Worm (Caenorhabditis elegans) whole organism, L1 larva: ENCODE data around the gene hot-4.

Experiments used
- C34B4.2 ChIP-seq: sonication (generic microtip); optimal IDR thresholded peaks from 2 replicates; lab custom pipeline; 2017; ENCODE audit warnings: mild to moderate bottlenecking, missing genetic modification characterization, missing compliant biosample characterization
- F16B12.6 ChIP-seq: fragments of 150-350 bp; optimal IDR thresholded peaks from 2 replicates; lab custom pipeline; 2014; ENCODE audit warnings: missing biosample characterization, missing genetic modification characterization
- alr-1 ChIP-seq: fragments of 200-800 bp; sonication (Bioruptor generic); optimal IDR thresholded peaks from 2 replicates; lab custom pipeline; 2018; ENCODE audit warnings: borderline replicate concordance, mild to moderate bottlenecking, missing genetic modification characterization, missing compliant biosample characterization
- aly-2 ChIP-seq: fragments of 150-350 bp; optimal IDR thresholded peaks from 2 replicates; lab custom pipeline; 2014; ENCODE audit warnings: missing biosample characterization, missing genetic modification characterization
- blmp-1 ChIP-seq: fragments of 150-350 bp; optimal IDR thresholded peaks from 2 replicates; lab custom pipeline; 2014; ENCODE audit warnings: missing biosample characterization, missing genetic modification characterization
- ces-1 ChIP-seq: fragments of 150-350 bp; optimal IDR thresholded peaks from 2 replicates; lab custom pipeline; 2014; ENCODE audit warnings: missing biosample characterization, missing genetic modification reagents, missing genetic modification characterization
- dsc-1 ChIP-seq: sonication (generic microtip); optimal IDR thresholded peaks from 2 replicates; lab custom pipeline; 2016; ENCODE audit warnings: mild to moderate bottlenecking, missing genetic modification characterization, missing compliant biosample characterization
- efl-1 ChIP-seq, 4 experiments: fragments of 150-350 bp; optimal IDR thresholded peaks in 3 of 4; peaks in 1 of 4; 1 replicate in 1 of 4; 2 replicates in 3 of 4; lab custom pipeline; 2014; ENCODE audit warnings: missing biosample characterization in 2 of 4, missing genetic modification characterization in 2 of 4, missing genetic modification reagents in 2 of 4
- elt-2 ChIP-seq: sonication (generic microtip); optimal IDR thresholded peaks from 2 replicates; lab custom pipeline; 2016; ENCODE audit warnings: missing genetic modification characterization, mild to moderate bottlenecking, inconsistent platforms, missing compliant biosample characterization, missing genetic modification reagents
- ets-5 ChIP-seq: fragments of 200-800 bp; sonication (Bioruptor generic); IDR thresholded peaks from 2 replicates; pipeline ENCODE4 v1.3.6; 2022; ENCODE audit warnings: missing genetic modification characterization, missing compliant biosample characterization
- fkh-10 ChIP-seq: sonication (generic microtip); optimal IDR thresholded peaks from 2 replicates; lab custom pipeline; 2017; ENCODE audit warnings: missing biosample characterization, missing genetic modification reagents, missing genetic modification characterization
- fkh-4 ChIP-seq: sonication (generic microtip); optimal IDR thresholded peaks from 2 replicates; lab custom pipeline; 2016; ENCODE audit warnings: missing compliant biosample characterization, missing genetic modification characterization, borderline replicate concordance
- grh-1 ChIP-seq: fragments of 200-800 bp; sonication (Bioruptor generic); IDR thresholded peaks from 2 replicates; pipeline ENCODE4 v1.3.6; 2022; ENCODE audit warnings: missing genetic modification reagents, missing genetic modification characterization, missing compliant biosample characterization
- hlh-4 ChIP-seq: sonication (generic microtip); optimal IDR thresholded peaks from 2 replicates; lab custom pipeline; 2016; ENCODE audit warnings: mild to moderate bottlenecking, missing genetic modification characterization, missing compliant biosample characterization
- irx-1 ChIP-seq: sonication (generic microtip); optimal IDR thresholded peaks from 2 replicates; lab custom pipeline; 2016; ENCODE audit warnings: missing genetic modification characterization, missing compliant biosample characterization
- lin-13 ChIP-seq: fragments of 150-350 bp; optimal IDR thresholded peaks from 2 replicates; lab custom pipeline; 2014; ENCODE audit warnings: missing biosample characterization, missing genetic modification reagents, missing genetic modification characterization
- lin-14 ChIP-seq: fragments of 200-800 bp; sonication (Bioruptor generic); optimal IDR thresholded peaks from 2 replicates; lab custom pipeline; 2018; ENCODE audit warnings: mild to moderate bottlenecking, missing genetic modification characterization, moderate library complexity, missing compliant biosample characterization
- lin-15B ChIP-seq: fragments of 150-350 bp; sonication (generic microtip); optimal IDR thresholded peaks from 3 replicates; lab custom pipeline; 2014; ENCODE audit warnings: missing biosample characterization, missing genetic modification characterization
- lin-35 ChIP-seq, 2 experiments: fragments of 150-350 bp; optimal IDR thresholded peaks; 2 replicates each; lab custom pipeline; 2014; ENCODE audit warnings: missing biosample characterization in 2 of 2, missing genetic modification characterization in 2 of 2, missing genetic modification reagents in 2 of 2
- lin-39 ChIP-seq: fragments of 150-350 bp; optimal IDR thresholded peaks from 2 replicates; lab custom pipeline; 2014; ENCODE audit warnings: missing biosample characterization, missing genetic modification reagents, missing genetic modification characterization
- lir-3 ChIP-seq: sonication (generic microtip); optimal IDR thresholded peaks from 2 replicates; lab custom pipeline; 2016; ENCODE audit warnings: mild to moderate bottlenecking, missing genetic modification characterization, moderate library complexity, missing compliant biosample characterization; ENCODE audit not compliant: poor library complexity
- mab-9 ChIP-seq: fragments of 200-800 bp; sonication (Bioruptor generic); IDR thresholded peaks from 2 replicates; pipeline ENCODE4 v1.3.6; 2022; ENCODE audit warnings: missing genetic modification reagents, missing genetic modification characterization, missing compliant biosample characterization
- mef-2 ChIP-seq: fragments of 150-350 bp; optimal IDR thresholded peaks from 2 replicates; lab custom pipeline; 2014; ENCODE audit warnings: missing biosample characterization, missing genetic modification characterization
- mep-1 ChIP-seq: fragments of 150-350 bp; optimal IDR thresholded peaks from 2 replicates; lab custom pipeline; 2014; ENCODE audit warnings: missing biosample characterization, missing genetic modification characterization
- nhr-19 ChIP-seq: fragments of 200-800 bp; sonication (Bioruptor generic); conservative IDR thresholded peaks from 2 replicates; pipeline ENCODE4 v1.3.6; 2022; ENCODE audit warnings: missing genetic modification characterization, missing compliant biosample characterization
- nhr-28 ChIP-seq: fragments of 150-350 bp; optimal IDR thresholded peaks from 2 replicates; lab custom pipeline; 2014; ENCODE audit warnings: missing biosample characterization, missing genetic modification characterization
- nhr-47 ChIP-seq: sonication (generic microtip); optimal IDR thresholded peaks from 2 replicates; lab custom pipeline; 2016; ENCODE audit warnings: mild to moderate bottlenecking, missing genetic modification characterization, moderate library complexity, missing compliant biosample characterization
- nhr-71 ChIP-seq: sonication (generic microtip); optimal IDR thresholded peaks from 2 replicates; lab custom pipeline; 2016; ENCODE audit warnings: mild to moderate bottlenecking, missing genetic modification characterization, moderate library complexity, missing compliant biosample characterization
- nhr-85 ChIP-seq: sonication (generic microtip); peaks from one replicate; lab custom pipeline; 2016; ENCODE audit warnings: missing genetic modification characterization, inconsistent platforms, missing compliant biosample characterization
- nhr-90 ChIP-seq: sonication (generic microtip); optimal IDR thresholded peaks from 2 replicates; lab custom pipeline; 2016; ENCODE audit warnings: mild to moderate bottlenecking, missing genetic modification characterization, missing compliant biosample characterization; ENCODE audit not compliant: poor library complexity
- pag-3 ChIP-seq: sonication (generic microtip); optimal IDR thresholded peaks from 2 replicates; lab custom pipeline; 2017; ENCODE audit warnings: missing genetic modification characterization, mild to moderate bottlenecking, missing compliant biosample characterization, antibody characterized with exemption, borderline replicate concordance; ENCODE audit not compliant: insufficient read depth
- skn-1 ChIP-seq: fragments of 150-350 bp; optimal IDR thresholded peaks from 2 replicates; lab custom pipeline; 2014; ENCODE audit warnings: missing biosample characterization, missing genetic modification characterization
- snpc-4 ChIP-seq: fragments of 150-350 bp; optimal IDR thresholded peaks from 2 replicates; lab custom pipeline; 2014; ENCODE audit warnings: missing biosample characterization, missing genetic modification characterization
- sptf-1 ChIP-seq: fragments of 150-350 bp; optimal IDR thresholded peaks from 2 replicates; lab custom pipeline; 2014; ENCODE audit warnings: missing biosample characterization, missing genetic modification characterization
- sup-37 ChIP-seq: fragments of 200-800 bp; sonication (Bioruptor generic); optimal IDR thresholded peaks from 2 replicates; lab custom pipeline; 2018; ENCODE audit warnings: mild to moderate bottlenecking, missing genetic modification characterization, missing compliant biosample characterization
- swsn-7 ChIP-seq: sonication (generic microtip); optimal IDR thresholded peaks from 2 replicates; lab custom pipeline; 2016; ENCODE audit warnings: missing genetic modification characterization, missing compliant biosample characterization
- tlp-1 ChIP-seq: fragments of 150-350 bp; optimal IDR thresholded peaks from 2 replicates; lab custom pipeline; 2014; ENCODE audit warnings: missing biosample characterization, missing genetic modification characterization
- unc-98 ChIP-seq: fragments of 200-800 bp; sonication (Bioruptor generic); IDR thresholded peaks from 2 replicates; pipeline ENCODE4 v1.3.6; 2022; ENCODE audit warnings: missing genetic modification characterization, missing compliant biosample characterization
- zag-1 ChIP-seq: fragments of 150-350 bp; optimal IDR thresholded peaks from 2 replicates; lab custom pipeline; 2014; ENCODE audit warnings: missing biosample characterization, missing genetic modification characterization
- zip-4 ChIP-seq: fragments of 200-800 bp; sonication (Bioruptor generic); optimal IDR thresholded peaks from 2 replicates; lab custom pipeline; 2018; ENCODE audit warnings: mild to moderate bottlenecking, missing genetic modification characterization, moderate library complexity, missing compliant biosample characterization
- ztf-11 ChIP-seq, 2 experiments: sonication (generic microtip); optimal IDR thresholded peaks; 2 replicates each; lab custom pipeline; 2016 to 2017; ENCODE audit warnings: missing genetic modification characterization in 2 of 2, missing biosample characterization in 1 of 2, missing compliant biosample characterization in 1 of 2

The hot-4 gene

ce11 chrIII:6183118-6183517, 34.1 kb upstream of the hot-4 start, which contains the start of gene nas-28:
nas-28 (minus strand) TSS chrIII:6183218.
- TF ChIP-seq blmp-1 (tag; lab: Kevin White, UChicago) (no peak), F16B12.6 (no peak), C34B4.2 (no peak), unc-98 (GFP tag; lab: Robert Waterston, UW) (no peak)

- TF ChIP-seq zag-1 (tag; lab: Kevin White, UChicago) (no peak), ces-1 (GFP tag; lab: Kevin White, UChicago) (no peak), elt-2 (no peak), irx-1 (tag; lab: Kevin White, UChicago) (no peak), skn-1 (tag; lab: Kevin White, UChicago) (no peak), snpc-4 (tag; lab: Kevin White, UChicago) (no peak), sup-37 (GFP tag; lab: Kevin White, UChicago) (no peak), lir-3 (no peak), blmp-1 (tag; lab: Kevin White, UChicago) (no peak), grh-1 (GFP tag; lab: Robert Waterston, UW) (no peak), fkh-4 (tag; lab: Kevin White, UChicago) (no peak), nhr-28 (tag; lab: Kevin White, UChicago) (no peak), lin-35 (GFP tag; optimal IDR thresholded peaks at IDR 0.05; lab: Kevin White, UChicago) (no peak), alr-1 (tag; lab: Kevin White, UChicago) (no peak), swsn-7 (tag; lab: Kevin White, UChicago) (no peak), ets-5 (GFP tag; lab: Robert Waterston, UW) (no peak), lin-13 (GFP tag; lab: Kevin White, UChicago) (no peak), unc-98 (GFP tag; lab: Robert Waterston, UW) (no peak), lin-39 (no peak)
Measured at ce11 chrIII:6190810-6191209, 26.4 kb upstream of the hot-4 start, which contains the start of gene C23G10.5. C23G10.5 (plus strand) TSS chrIII:6191110.

- TF ChIP-seq pag-3 (tag; lab: Kevin White, UChicago), result no peak
- TF ChIP-seq hlh-4, result no peak
- TF ChIP-seq snpc-4 (tag; lab: Kevin White, UChicago), result no peak
- TF ChIP-seq ztf-11 (tag; optimal IDR thresholded peaks at IDR 0.05; lab: Kevin White, UChicago), result no peak
- TF ChIP-seq, all 84 proteins: peak for 0
Measured at ce11 chrIII:6194480-6194879, 22.7 kb upstream of the hot-4 start, which contains the start of gene ugt-66. ugt-66 (minus strand) TSS chrIII:6194580.

DNA sequence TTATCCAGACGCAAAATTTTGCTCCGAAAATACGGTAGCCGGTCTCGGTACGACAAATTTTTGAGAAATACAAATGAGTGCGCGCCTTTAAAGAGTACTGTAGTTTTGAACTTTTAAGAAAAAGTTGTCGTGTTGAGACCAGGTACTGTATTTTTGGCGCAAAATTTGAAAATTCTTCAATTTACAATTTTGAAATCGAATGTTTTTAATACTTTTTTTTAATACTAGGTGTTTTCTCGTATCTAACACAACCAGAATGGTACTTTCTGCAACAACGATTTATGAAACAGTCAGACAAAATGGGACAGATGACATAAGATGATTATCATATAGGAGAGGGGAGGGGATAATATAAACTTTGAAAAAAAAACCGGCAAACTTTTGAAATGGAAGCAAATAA, 21.5 kb upstream of the hot-4 start:
- TF ChIP-seq lin-13 (GFP tag; lab: Kevin White, UChicago), result no peak
- no peak for TF ChIP-seq hlh-4
- TF ChIP-seq efl-1 (optimal IDR thresholded peaks at IDR 0.05; lab: Kevin White, UChicago), result no peak
- TF ChIP-seq efl-1 (GFP tag; optimal IDR thresholded peaks at IDR 0.05 in 1 of 2; lab: Kevin White, UChicago), result peak in 1 of 2 experiments; percentile 63
- TF ChIP-seq mef-2 (tag; lab: Kevin White, UChicago), result no peak

DNA sequence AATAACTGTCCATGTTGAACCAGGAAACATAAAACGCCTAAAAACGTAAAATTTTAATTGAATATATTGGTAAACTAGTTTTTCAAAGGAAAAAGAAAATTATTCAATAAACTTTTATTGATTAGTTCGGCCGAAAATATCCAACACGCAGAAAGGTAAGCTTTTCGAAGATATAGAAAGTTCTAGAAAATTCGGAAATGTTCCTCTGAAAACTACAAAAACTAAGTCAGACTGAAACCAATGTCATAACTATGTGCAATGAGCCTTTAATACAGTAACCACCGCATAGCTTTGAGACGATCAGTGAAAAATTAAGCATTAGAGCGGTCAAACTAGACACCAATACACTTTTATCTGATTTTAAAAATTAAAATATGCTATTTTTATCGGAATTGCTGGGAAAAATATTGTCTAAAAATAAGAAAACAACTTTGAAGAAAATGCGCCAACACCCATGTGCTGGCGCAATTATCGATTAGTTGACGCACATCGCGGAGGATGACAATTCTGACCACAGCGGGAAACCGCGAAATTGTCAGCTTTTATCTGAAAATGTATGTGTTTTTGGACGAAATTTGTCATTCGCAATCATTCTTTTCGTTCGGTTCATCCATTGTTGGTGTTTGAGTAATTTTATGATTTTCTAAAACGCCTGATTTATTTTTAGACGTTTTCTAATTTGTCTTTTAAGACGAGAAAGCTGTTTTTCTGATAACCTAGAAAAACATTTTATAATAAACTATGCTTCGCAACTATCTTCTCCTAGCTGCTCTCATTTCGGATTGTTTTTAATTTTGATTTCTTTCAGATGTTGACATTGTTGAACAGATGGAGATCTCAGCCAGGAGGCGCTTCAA, 18.6 kb upstream of the hot-4 start, which contains the start of the genes C23G10.7 and rpn-2:
Gene C23G10.7 (minus strand): TSS at position 37 of the 857 bp plus-strand sequence.
Gene rpn-2 (plus strand): TSS at position 807 of the 857 bp plus-strand sequence.
- TF ChIP-seq blmp-1 (tag; lab: Kevin White, UChicago), result peak; percentile 52
- no peak for TF ChIP-seq aly-2 (tag; lab: Kevin White, UChicago)
- TF ChIP-seq sptf-1, result no peak
- TF ChIP-seq lin-39, result peak; percentile 13
- peak; percentile 71 for TF ChIP-seq dsc-1
- no peak for TF ChIP-seq mab-9 (GFP tag; lab: Robert Waterston, UW)
- TF ChIP-seq nhr-47, result peak; percentile 80
- TF ChIP-seq nhr-90 (tag; lab: Kevin White, UChicago), result peak; percentile 62
- peak; percentile 72 for TF ChIP-seq nhr-19 (GFP tag; lab: Robert Waterston, UW)
- TF ChIP-seq lin-15B (tag; lab: Kevin White, UChicago), result no peak
- TF ChIP-seq tlp-1 (tag; lab: Kevin White, UChicago), result no peak
- TF ChIP-seq lin-14 (GFP tag; lab: Kevin White, UChicago), result peak; percentile 64
- TF ChIP-seq zip-4, result peak; percentile 17
- peak; percentile 84 for TF ChIP-seq nhr-71 (tag; lab: Kevin White, UChicago)
- TF ChIP-seq lir-3, result peak; percentile 1
- TF ChIP-seq mep-1 (tag; lab: Kevin White, UChicago), result peak; percentile 90
- peak; percentile 66 for TF ChIP-seq lin-13 (GFP tag; lab: Kevin White, UChicago)
- peak; percentile 81 for TF ChIP-seq nhr-85 (tag; lab: Kevin White, UChicago)
- peak; percentile 20 for TF ChIP-seq fkh-10
